Fruit fly (Drosophila melanogaster) whole organism, embryonic: ENCODE measurements around the gene CG7607.
A peak's percentile ranks its signal among the peaks of the same experiment; 100 is the strongest.

ENCODE experiments used
- Ada2b ChIP-seq: fragments of 200-800 bp; sonication (Bioruptor generic); IDR thresholded peaks from 2 replicates; pipeline ENCODE4 v1.3.6; 2022; ENCODE audit warnings: missing biosample characterization, missing genetic modification characterization
- B-H2 ChIP-seq: fragments of 200-800 bp; sonication (Bioruptor generic); optimal IDR thresholded peaks from 2 replicates; lab custom pipeline; 2018; ENCODE audit warnings: missing biosample characterization, mild to moderate bottlenecking, missing genetic modification characterization
- Bdp1 ChIP-seq: fragments of 200-800 bp; sonication (Bioruptor generic); optimal IDR thresholded peaks from 3 replicates; lab custom pipeline; 2016; ENCODE audit warnings: missing biosample characterization, missing genetic modification characterization
- CG10321 ChIP-seq: fragments of 200-800 bp; sonication (Bioruptor generic); IDR thresholded peaks from 2 replicates; pipeline ENCODE4 v1.3.6; 2022; ENCODE audit warnings: missing biosample characterization, missing genetic modification characterization
- CG10565 ChIP-seq: fragments of 200-800 bp; sonication (Bioruptor generic); optimal IDR thresholded peaks from 3 replicates; lab custom pipeline; 2016; ENCODE audit warnings: missing biosample characterization, mild to moderate bottlenecking, missing genetic modification characterization
- CG10979 ChIP-seq: fragments of 200-800 bp; sonication (Bioruptor generic); optimal IDR thresholded peaks from 2 replicates; lab custom pipeline; 2018; ENCODE audit warnings: missing biosample characterization, mild to moderate bottlenecking, missing genetic modification characterization, moderate library complexity
- CG14667 ChIP-seq: fragments of 200-800 bp; sonication (Bioruptor generic); IDR thresholded peaks from 2 replicates; pipeline ENCODE4 v1.3.6; 2022; ENCODE audit warnings: missing biosample characterization, missing genetic modification characterization
- CG15073 ChIP-seq: fragments of 200-800 bp; sonication (Bioruptor generic); optimal IDR thresholded peaks from 2 replicates; lab custom pipeline; 2016; ENCODE audit warnings: missing biosample characterization, missing genetic modification characterization
- CG17359 ChIP-seq: fragments of 200-800 bp; sonication (Bioruptor generic); optimal IDR thresholded peaks from 3 replicates; lab custom pipeline; 2018; ENCODE audit warnings: missing biosample characterization, mild to moderate bottlenecking, missing genetic modification characterization, moderate library complexity
- CG2202 ChIP-seq: fragments of 200-800 bp; sonication (Bioruptor generic); optimal IDR thresholded peaks from 2 replicates; lab custom pipeline; 2018; ENCODE audit warnings: missing biosample characterization, mild to moderate bottlenecking, missing genetic modification characterization
- CG2889 ChIP-seq: fragments of 200-800 bp; sonication (Bioruptor generic); IDR thresholded peaks from 3 replicates; pipeline ENCODE4 v1.3.6; 2022; ENCODE audit warnings: missing biosample characterization, missing genetic modification characterization
- CG30020 ChIP-seq: fragments of 200-800 bp; optimal IDR thresholded peaks from 2 replicates; lab custom pipeline; 2019; ENCODE audit warnings: missing biosample characterization, mild to moderate bottlenecking, missing genetic modification characterization, moderate library complexity
- CG31224 ChIP-seq: fragments of 200-800 bp; sonication (Bioruptor generic); IDR thresholded peaks from 2 replicates; pipeline ENCODE4 v1.3.6; 2022; ENCODE audit warnings: missing biosample characterization, missing genetic modification characterization
- CG32532 ChIP-seq: fragments of 200-800 bp; sonication (Bioruptor generic); IDR thresholded peaks from 2 replicates; pipeline ENCODE4 v1.3.6; 2022; ENCODE audit warnings: missing biosample characterization, missing genetic modification characterization
- CG33213 ChIP-seq: fragments of 200-800 bp; sonication (Bioruptor generic); optimal IDR thresholded peaks from 3 replicates; lab custom pipeline; 2016; ENCODE audit warnings: missing biosample characterization, missing genetic modification characterization
- CG3847 ChIP-seq: fragments of 200-800 bp; sonication (Bioruptor generic); IDR thresholded peaks from 2 replicates; pipeline ENCODE4 v1.3.6; 2022; ENCODE audit warnings: missing biosample characterization, missing genetic modification characterization
- CG4360 ChIP-seq: fragments of 200-800 bp; sonication (Bioruptor generic); IDR thresholded peaks from 2 replicates; pipeline ENCODE4 v1.3.6; 2022; ENCODE audit warnings: missing biosample characterization, missing genetic modification characterization
- CG4617 ChIP-seq: fragments of 200-800 bp; sonication (Bioruptor generic); optimal IDR thresholded peaks from 3 replicates; lab custom pipeline; 2016; ENCODE audit warnings: missing biosample characterization, missing genetic modification characterization, borderline replicate concordance
- CG6272 ChIP-seq: fragments of 200-800 bp; sonication (Bioruptor generic); IDR thresholded peaks from 2 replicates; pipeline ENCODE4 v1.3.6; 2022; ENCODE audit warnings: missing biosample characterization, missing genetic modification characterization
- CG6683 ChIP-seq: fragments of 200-800 bp; sonication (Bioruptor generic); optimal IDR thresholded peaks from 2 replicates; lab custom pipeline; 2017; ENCODE audit warnings: missing biosample characterization, mild to moderate bottlenecking, missing genetic modification characterization, missing genetic modification reagents
- CG8359 ChIP-seq: fragments of 200-800 bp; sonication (Bioruptor generic); optimal IDR thresholded peaks from 2 replicates; lab custom pipeline; 2017; ENCODE audit warnings: missing biosample characterization, mild to moderate bottlenecking, missing genetic modification characterization, borderline replicate concordance
- CG9817 ChIP-seq: fragments of 200-800 bp; sonication (Bioruptor generic); optimal IDR thresholded peaks from 2 replicates; lab custom pipeline; 2018; ENCODE audit warnings: missing biosample characterization, mild to moderate bottlenecking, missing genetic modification characterization, moderate library complexity
- CG9876 ChIP-seq: fragments of 200-800 bp; sonication (Bioruptor generic); optimal IDR thresholded peaks from 2 replicates; lab custom pipeline; 2016; ENCODE audit warnings: missing biosample characterization, missing genetic modification characterization
- D19A ChIP-seq: fragments of 200-800 bp; optimal IDR thresholded peaks from 3 replicates; lab custom pipeline; 2019; ENCODE audit warnings: missing biosample characterization, mild to moderate bottlenecking, missing genetic modification characterization, moderate library complexity
- Drgx ChIP-seq: fragments of 200-800 bp; sonication (Bioruptor generic); IDR thresholded peaks from 2 replicates; pipeline ENCODE4 v1.3.6; 2022; ENCODE audit warnings: missing biosample characterization, missing genetic modification characterization
- Gug ChIP-seq: fragments of 200-800 bp; sonication (Bioruptor generic); IDR thresholded peaks from 4 replicates; pipeline ENCODE4 v1.3.6; 2022; ENCODE audit warnings: missing biosample characterization, missing genetic modification characterization
- Jarid2 ChIP-seq: fragments of 200-800 bp; sonication (Bioruptor generic); optimal IDR thresholded peaks from 3 replicates; lab custom pipeline; 2017; ENCODE audit warnings: mild to moderate bottlenecking, missing biosample characterization, missing genetic modification reagents, missing genetic modification characterization
- MESR4 ChIP-seq: fragments of 200-800 bp; sonication (Bioruptor generic); optimal IDR thresholded peaks from 2 replicates; lab custom pipeline; 2018; ENCODE audit warnings: missing biosample characterization, mild to moderate bottlenecking, missing genetic modification characterization, moderate library complexity
- Ptx1 ChIP-seq: fragments of 200-800 bp; sonication (Bioruptor generic); IDR thresholded peaks from 2 replicates; pipeline ENCODE4 v1.3.6; 2022; ENCODE audit warnings: missing biosample characterization, missing genetic modification characterization
- Taf1 ChIP-seq: fragments of 200-800 bp; sonication (Bioruptor generic); IDR thresholded peaks from 2 replicates; pipeline ENCODE4 v1.3.6; 2022; ENCODE audit warnings: missing biosample characterization, missing genetic modification characterization
- Xbp1 ChIP-seq: fragments of 200-800 bp; sonication (Bioruptor generic); optimal IDR thresholded peaks from 3 replicates; lab custom pipeline; 2016; ENCODE audit warnings: missing biosample characterization, mild to moderate bottlenecking, missing genetic modification characterization
- Xrp1 ChIP-seq: fragments of 200-800 bp; sonication (Bioruptor generic); IDR thresholded peaks from 2 replicates; pipeline ENCODE4 v1.3.6; 2022; ENCODE audit warnings: missing biosample characterization, missing genetic modification characterization
- bsh ChIP-seq, 2 experiments: fragments of 200-800 bp; sonication (Bioruptor generic); optimal IDR thresholded peaks; 2 replicates each; lab custom pipeline; 2017 to 2018; ENCODE audit warnings: mild to moderate bottlenecking in 2 of 2, missing biosample characterization in 2 of 2, missing genetic modification characterization in 2 of 2, moderate library complexity in 1 of 2
- btn ChIP-seq: fragments of 200-800 bp; sonication (Bioruptor generic); optimal IDR thresholded peaks from 2 replicates; lab custom pipeline; 2016; ENCODE audit warnings: missing biosample characterization, missing genetic modification characterization
- cas ChIP-seq: fragments of 200-800 bp; sonication (Bioruptor generic); IDR thresholded peaks from 2 replicates; pipeline ENCODE4 v1.3.6; 2022; ENCODE audit warnings: missing biosample characterization, missing genetic modification characterization
- caup ChIP-seq: fragments of 200-800 bp; sonication (Bioruptor generic); optimal IDR thresholded peaks from 3 replicates; lab custom pipeline; 2017; ENCODE audit warnings: missing biosample characterization, mild to moderate bottlenecking, missing genetic modification characterization, moderate library complexity; ENCODE audit not compliant: severe bottlenecking
- eve ChIP-seq, 2 experiments: fragments of >200 bp; optimal IDR thresholded peaks; 2 replicates each; lab custom pipeline; 2017; ENCODE audit warnings: missing biosample characterization in 2 of 2, missing genetic modification characterization in 2 of 2
- eyg ChIP-seq: fragments of 200-800 bp; sonication (Bioruptor generic); optimal IDR thresholded peaks from 3 replicates; lab custom pipeline; 2016; ENCODE audit warnings: missing biosample characterization, missing genetic modification characterization
- her ChIP-seq: fragments of 200-800 bp; sonication (Bioruptor generic); optimal IDR thresholded peaks from 2 replicates; lab custom pipeline; 2016; ENCODE audit warnings: missing biosample characterization, missing genetic modification characterization
- mam ChIP-seq: fragments of 200-800 bp; sonication (Bioruptor generic); optimal IDR thresholded peaks from 3 replicates; lab custom pipeline; 2016; ENCODE audit warnings: missing biosample characterization, missing genetic modification characterization
- nau ChIP-seq: fragments of 200-800 bp; sonication (Bioruptor generic); optimal IDR thresholded peaks from 3 replicates; lab custom pipeline; 2017; ENCODE audit warnings: missing biosample characterization, mild to moderate bottlenecking, missing genetic modification characterization, missing genetic modification reagents
- nerfin-1 ChIP-seq: fragments of 200-800 bp; sonication (Bioruptor generic); optimal IDR thresholded peaks from 3 replicates; lab custom pipeline; 2019; ENCODE audit warnings: missing biosample characterization, mild to moderate bottlenecking, missing genetic modification characterization, moderate library complexity
- odd ChIP-seq: fragments of 200-800 bp; sonication (Bioruptor generic); optimal IDR thresholded peaks from 2 replicates; lab custom pipeline; 2017; ENCODE audit warnings: missing biosample characterization, mild to moderate bottlenecking, missing genetic modification characterization
- peb ChIP-seq: fragments of 200-800 bp; sonication (Bioruptor generic); IDR thresholded peaks from 2 replicates; pipeline ENCODE4 v1.3.6; 2022; ENCODE audit warnings: missing biosample characterization, missing genetic modification characterization
- pfk ChIP-seq: fragments of 200-800 bp; sonication (Bioruptor generic); optimal IDR thresholded peaks from 2 replicates; lab custom pipeline; 2018; ENCODE audit warnings: missing biosample characterization, mild to moderate bottlenecking, missing genetic modification characterization, moderate library complexity
- rib ChIP-seq: fragments of 200-800 bp; sonication (Bioruptor generic); IDR thresholded peaks from 2 replicates; pipeline ENCODE4 v1.3.6; 2022; ENCODE audit warnings: missing biosample characterization, missing genetic modification characterization
- tgo ChIP-seq: fragments of 200-800 bp; sonication (Bioruptor generic); IDR thresholded peaks from 3 replicates; pipeline ENCODE4 v1.3.6; 2022; ENCODE audit warnings: missing biosample characterization, missing genetic modification characterization
- tio ChIP-seq: fragments of 200-800 bp; sonication (Bioruptor generic); optimal IDR thresholded peaks from 2 replicates; lab custom pipeline; 2017; ENCODE audit warnings: missing biosample characterization, missing genetic modification characterization, inconsistent platforms
- ttk ChIP-seq: fragments of 200-800 bp; sonication (Bioruptor generic); IDR thresholded peaks from 2 replicates; pipeline ENCODE4 v2.1.2; 2022; ENCODE audit warnings: missing biosample characterization, missing genetic modification characterization
- zen ChIP-seq: fragments of 200-800 bp; sonication (Bioruptor generic); optimal IDR thresholded peaks from 3 replicates; lab custom pipeline; 2018; ENCODE audit warnings: missing biosample characterization, mild to moderate bottlenecking, missing genetic modification characterization, moderate library complexity

The CG7607 gene

DNA sequence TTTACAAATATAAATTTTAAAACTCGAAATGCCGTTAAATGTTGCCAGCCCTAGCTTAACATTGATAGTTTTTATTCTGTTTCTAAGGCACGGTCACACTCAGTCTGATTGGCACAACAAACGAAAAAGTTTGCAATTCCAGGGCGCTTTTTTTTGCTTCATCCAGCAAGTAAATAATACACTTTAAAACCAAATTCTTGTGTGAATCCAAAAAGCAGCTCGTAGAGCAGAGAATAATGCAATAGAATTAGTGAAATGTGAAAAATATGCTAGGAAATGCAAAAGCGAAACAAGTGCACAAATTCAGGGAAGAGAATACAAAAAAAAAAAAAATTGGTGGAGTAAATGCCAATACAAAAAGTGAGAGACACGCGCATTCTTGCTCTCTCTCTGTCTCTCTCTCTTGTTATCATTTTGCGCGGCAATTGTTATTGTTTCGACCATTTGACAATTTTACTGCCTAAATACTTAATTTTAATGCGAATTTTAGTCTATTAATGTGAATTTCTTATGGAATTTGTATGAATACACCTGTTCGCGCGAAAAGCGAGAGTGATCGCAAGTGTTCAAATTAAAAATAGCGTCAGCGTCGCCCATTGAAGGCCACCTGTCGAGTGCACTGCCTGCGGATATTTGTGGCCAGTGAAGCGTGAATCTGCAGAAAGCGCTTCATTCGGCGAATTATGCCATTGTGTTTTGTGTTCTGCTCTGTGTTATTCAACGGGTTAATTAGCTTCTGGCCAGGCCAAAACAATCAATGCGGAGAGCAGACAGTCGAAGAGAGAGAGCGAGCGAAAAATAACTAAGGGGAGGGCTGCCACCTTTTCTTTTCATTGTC lies 15.2 kb downstream of the CG7607 start, which contains the start of gene CG42671:
Gene CG42671 (plus strand): TSS at position 100 of the 838 bp plus-strand sequence.
- TF ChIP-seq CG10979 (tag; lab: Kevin White, UChicago): no peak
- no peak for TF ChIP-seq CG3847 (GFP tag; lab: Robert Waterston, UW)
- TF ChIP-seq caup (GFP tag; lab: Kevin White, UChicago): no peak
- TF ChIP-seq B-H2 (GFP tag; lab: Kevin White, UChicago): peak; percentile 40
- TF ChIP-seq CG10565 (GFP tag; lab: Kevin White, UChicago): no peak
- no peak for TF ChIP-seq eyg (GFP tag; lab: Kevin White, UChicago)
- no peak for TF ChIP-seq CG32532
- peak; percentile 35 for TF ChIP-seq D19A (tag; lab: Kevin White, UChicago)
- TF ChIP-seq ttk: no peak
- no peak for TF ChIP-seq her (GFP tag; lab: Kevin White, UChicago)
- TF ChIP-seq pfk: no peak
- no peak for TF ChIP-seq CG8359
- no peak for TF ChIP-seq Bdp1 (GFP tag; lab: Kevin White, UChicago)
- TF ChIP-seq Gug (GFP tag; lab: Robert Waterston, UW): no peak
- no peak for TF ChIP-seq Xbp1 (GFP tag; lab: Kevin White, UChicago)
- no peak for TF ChIP-seq CG2202 (tag; lab: Kevin White, UChicago)
- peak; percentile 71 for TF ChIP-seq rib (GFP tag; lab: Robert Waterston, UW)
- TF ChIP-seq cas (GFP tag; lab: Robert Waterston, UW): no peak
- no peak for TF ChIP-seq CG2889 (GFP tag; lab: Robert Waterston, UW)
- no peak for TF ChIP-seq CG6683 (GFP tag; lab: Kevin White, UChicago)
- no peak for TF ChIP-seq CG4617
- no peak for TF ChIP-seq odd (GFP tag; lab: Kevin White, UChicago)
- TF ChIP-seq nau (GFP tag; lab: Kevin White, UChicago): no peak
- no peak for TF ChIP-seq eve (GFP tag; optimal IDR thresholded peaks at IDR 0.05; lab: Kevin White, UChicago)
- no peak for TF ChIP-seq CG10321 (GFP tag; lab: Robert Waterston, UW)
- TF ChIP-seq mam (GFP tag; lab: Kevin White, UChicago): no peak
- no peak for TF ChIP-seq CG9817 (tag; lab: Kevin White, UChicago)
- TF ChIP-seq CG9876 (GFP tag; lab: Kevin White, UChicago): no peak
- no peak for TF ChIP-seq zen
- no peak for TF ChIP-seq CG15073
- no peak for TF ChIP-seq peb (GFP tag; lab: Robert Waterston, UW)
- TF ChIP-seq Ada2b (GFP tag; lab: Robert Waterston, UW): no peak
- TF ChIP-seq CG17359: peak; percentile 71
- no peak for TF ChIP-seq CG30020 (tag; lab: Kevin White, UChicago)
- peak; percentile 95 for TF ChIP-seq nerfin-1 (tag; lab: Kevin White, UChicago)
- no peak for TF ChIP-seq CG4360 (GFP tag; lab: Robert Waterston, UW)
- TF ChIP-seq CG6272 (GFP tag; lab: Robert Waterston, UW): no peak
- no peak for TF ChIP-seq CG33213
- no peak for TF ChIP-seq Jarid2
- no peak for TF ChIP-seq Drgx (GFP tag; lab: Robert Waterston, UW)
- no peak for TF ChIP-seq CG14667 (GFP tag; lab: Robert Waterston, UW)
- TF ChIP-seq btn (GFP tag; lab: Kevin White, UChicago): no peak
- TF ChIP-seq Taf1 (GFP tag; lab: Robert Waterston, UW): no peak
- no peak for TF ChIP-seq tio (GFP tag; lab: Kevin White, UChicago)
- TF ChIP-seq Ptx1 (GFP tag; lab: Robert Waterston, UW): no peak
- peak; percentile 8 for TF ChIP-seq MESR4 (GFP tag; lab: Kevin White, UChicago)
- no peak for TF ChIP-seq Xrp1 (GFP tag; lab: Robert Waterston, UW)
- no peak for TF ChIP-seq tgo (GFP tag; lab: Robert Waterston, UW)
- TF ChIP-seq CG31224: no peak
- TF ChIP-seq bsh (GFP tag; optimal IDR thresholded peaks at IDR 0.05; lab: Kevin White, UChicago): peak in 1 of 2 experiments; percentile 44
